Worm (Caenorhabditis elegans) whole organism, late embryonic: Measurements from ENCODE around the gene ccf-1.
A peak's percentile ranks its signal among the peaks of the same experiment; 100 is the strongest.

ENCODE experiments used
- C08G9.2 ChIP-seq: sonication (generic microtip); optimal IDR thresholded peaks from 2 replicates; lab custom pipeline; 2016; ENCODE audit warnings: mild to moderate bottlenecking, missing genetic modification characterization, moderate library complexity, missing compliant biosample characterization
- F13H6.1 ChIP-seq: sonication (generic microtip); optimal IDR thresholded peaks from 2 replicates; lab custom pipeline; 2016; ENCODE audit warnings: missing genetic modification characterization, missing compliant biosample characterization
- K02D7.2 ChIP-seq: sonication (generic microtip); optimal IDR thresholded peaks from 2 replicates; lab custom pipeline; 2017; ENCODE audit warnings: mild to moderate bottlenecking, missing genetic modification characterization, missing compliant biosample characterization
- ama-1 ChIP-seq: fragments of 150-350 bp; optimal IDR thresholded peaks from 2 replicates; lab custom pipeline; 2014
- ceh-14 ChIP-seq: sonication (generic microtip); optimal IDR thresholded peaks from 2 replicates; lab custom pipeline; 2016; ENCODE audit warnings: missing genotype, missing genetic modification characterization, missing compliant biosample characterization
- ceh-2 ChIP-seq: sonication (generic microtip); optimal IDR thresholded peaks from 2 replicates; lab custom pipeline; 2016; ENCODE audit warnings: missing genotype, missing genetic modification characterization, missing compliant biosample characterization
- ceh-24 ChIP-seq: sonication (generic microtip); optimal IDR thresholded peaks from 2 replicates; lab custom pipeline; 2016; ENCODE audit warnings: mild to moderate bottlenecking, missing genetic modification characterization, missing compliant biosample characterization
- ceh-34 ChIP-seq: sonication (generic microtip); optimal IDR thresholded peaks from 2 replicates; lab custom pipeline; 2016; ENCODE audit warnings: mild to moderate bottlenecking, missing genetic modification characterization, missing compliant biosample characterization
- ceh-45 ChIP-seq: fragments of 200-800 bp; sonication (Bioruptor generic); IDR thresholded peaks from 2 replicates; pipeline ENCODE4 v1.3.6; 2022; ENCODE audit warnings: missing genetic modification reagents, missing genetic modification characterization, missing compliant biosample characterization
- ceh-6 ChIP-seq: fragments of 200-800 bp; sonication (Bioruptor generic); optimal IDR thresholded peaks from 2 replicates; lab custom pipeline; 2018; ENCODE audit warnings: mild to moderate bottlenecking, missing genetic modification characterization, missing compliant biosample characterization
- ceh-9 ChIP-seq: sonication (generic microtip); optimal IDR thresholded peaks from 2 replicates; lab custom pipeline; 2016; ENCODE audit warnings: mild to moderate bottlenecking, missing genetic modification characterization, inconsistent platforms, missing compliant biosample characterization
- che-1 ChIP-seq: sonication (generic microtip); optimal IDR thresholded peaks from 2 replicates; lab custom pipeline; 2016; ENCODE audit warnings: mild to moderate bottlenecking, missing genetic modification characterization, missing compliant biosample characterization
- dmd-4 ChIP-seq: sonication (generic microtip); optimal IDR thresholded peaks from 2 replicates; lab custom pipeline; 2016; ENCODE audit warnings: borderline replicate concordance, missing genetic modification characterization, missing compliant biosample characterization
- dve-1 ChIP-seq: sonication (generic microtip); optimal IDR thresholded peaks from 2 replicates; lab custom pipeline; 2017; ENCODE audit warnings: antibody characterized with exemption, mild to moderate bottlenecking, missing genetic modification characterization, missing compliant biosample characterization
- elt-2 ChIP-seq: sonication (generic microtip); optimal IDR thresholded peaks from 2 replicates; lab custom pipeline; 2016; ENCODE audit warnings: missing genetic modification reagents, missing genetic modification characterization, missing compliant biosample characterization
- elt-4 ChIP-seq: sonication (generic microtip); optimal IDR thresholded peaks from 2 replicates; lab custom pipeline; 2016; ENCODE audit warnings: missing genetic modification characterization, missing compliant biosample characterization
- ets-4 ChIP-seq: sonication (generic microtip); optimal IDR thresholded peaks from 2 replicates; lab custom pipeline; 2016; ENCODE audit warnings: missing genetic modification characterization, missing compliant biosample characterization
- eyg-1 ChIP-seq: sonication (generic microtip); optimal IDR thresholded peaks from 2 replicates; lab custom pipeline; 2016; ENCODE audit warnings: missing genotype, missing genetic modification characterization, missing compliant biosample characterization
- fax-1 ChIP-seq: sonication (generic microtip); optimal IDR thresholded peaks from 2 replicates; lab custom pipeline; 2016; ENCODE audit warnings: missing genotype, missing genetic modification characterization, missing compliant biosample characterization
- fkh-6 ChIP-seq: sonication (generic microtip); optimal IDR thresholded peaks from 2 replicates; lab custom pipeline; 2016; ENCODE audit warnings: missing genetic modification characterization, missing compliant biosample characterization
- gmeb-2 ChIP-seq: sonication (generic microtip); optimal IDR thresholded peaks from 2 replicates; lab custom pipeline; 2016; ENCODE audit warnings: missing genetic modification characterization, inconsistent platforms, missing compliant biosample characterization
- hlh-13 ChIP-seq: fragments of 200-800 bp; sonication (Bioruptor generic); optimal IDR thresholded peaks from 2 replicates; lab custom pipeline; 2018; ENCODE audit warnings: mild to moderate bottlenecking, missing genetic modification characterization, missing compliant biosample characterization
- hlh-15 ChIP-seq: sonication (generic microtip); optimal IDR thresholded peaks from 2 replicates; lab custom pipeline; 2016; ENCODE audit warnings: missing genetic modification characterization, missing compliant biosample characterization
- hlh-6 ChIP-seq: sonication (generic microtip); optimal IDR thresholded peaks from 2 replicates; lab custom pipeline; 2016; ENCODE audit warnings: missing genotype, missing genetic modification characterization, missing compliant biosample characterization
- hlh-8 ChIP-seq: sonication (generic microtip); optimal IDR thresholded peaks from 2 replicates; lab custom pipeline; 2016; ENCODE audit warnings: missing genotype, missing genetic modification characterization, missing compliant biosample characterization
- lin-11 ChIP-seq: fragments of 200-800 bp; sonication (Bioruptor generic); optimal IDR thresholded peaks from 2 replicates; lab custom pipeline; 2018; ENCODE audit warnings: mild to moderate bottlenecking, missing genetic modification characterization, missing compliant biosample characterization
- madf-2 ChIP-seq: sonication (generic microtip); optimal IDR thresholded peaks from 2 replicates; lab custom pipeline; 2017; ENCODE audit warnings: missing genetic modification characterization, missing compliant biosample characterization
- nfya-1 ChIP-seq: sonication (generic microtip); optimal IDR thresholded peaks from 2 replicates; lab custom pipeline; 2017; ENCODE audit warnings: missing genetic modification characterization, mild to moderate bottlenecking, missing compliant biosample characterization, antibody characterized with exemption, moderate library complexity
- nhr-11 ChIP-seq: fragments of 150-350 bp; optimal IDR thresholded peaks from 2 replicates; lab custom pipeline; 2014; ENCODE audit warnings: missing biosample characterization, missing genetic modification characterization
- nhr-232 ChIP-seq: sonication (generic microtip); optimal IDR thresholded peaks from 2 replicates; lab custom pipeline; 2016; ENCODE audit warnings: missing genetic modification characterization, missing compliant biosample characterization
- odd-2 ChIP-seq: sonication (generic microtip); optimal IDR thresholded peaks from 2 replicates; lab custom pipeline; 2017; ENCODE audit warnings: antibody characterized with exemption, mild to moderate bottlenecking, missing genetic modification characterization, missing compliant biosample characterization
- pag-3 ChIP-seq: sonication (generic microtip); optimal IDR thresholded peaks from 2 replicates; lab custom pipeline; 2016; ENCODE audit warnings: missing compliant biosample characterization, missing genetic modification characterization, borderline replicate concordance
- pat-9 ChIP-seq: fragments of 200-800 bp; sonication (Bioruptor generic); optimal IDR thresholded peaks from 2 replicates; lab custom pipeline; 2018; ENCODE audit warnings: mild to moderate bottlenecking, missing genetic modification characterization, moderate library complexity, missing compliant biosample characterization
- pax-1 ChIP-seq: fragments of 150-350 bp; optimal IDR thresholded peaks from 2 replicates; lab custom pipeline; 2014; ENCODE audit warnings: missing biosample characterization, missing genetic modification characterization
- pha-4 ChIP-seq: fragments of 150-350 bp; optimal IDR thresholded peaks from 2 replicates; lab custom pipeline; 2018; ENCODE audit warnings: missing biosample characterization, missing genetic modification reagents, missing genetic modification characterization
- pqm-1 ChIP-seq: sonication (generic microtip); optimal IDR thresholded peaks from 2 replicates; lab custom pipeline; 2016; ENCODE audit warnings: missing genetic modification characterization, missing compliant biosample characterization
- pros-1 ChIP-seq: fragments of 150-350 bp; optimal IDR thresholded peaks from 2 replicates; lab custom pipeline; 2014; ENCODE audit warnings: missing biosample characterization, missing genetic modification reagents, missing genetic modification characterization
- ref-2 ChIP-seq: sonication (generic microtip); optimal IDR thresholded peaks from 2 replicates; lab custom pipeline; 2016; ENCODE audit warnings: missing genetic modification characterization, missing compliant biosample characterization
- rnt-1 ChIP-seq: sonication (generic microtip); optimal IDR thresholded peaks from 2 replicates; lab custom pipeline; 2016; ENCODE audit warnings: missing genetic modification characterization, missing compliant biosample characterization
- sox-4 ChIP-seq: sonication (generic microtip); optimal IDR thresholded peaks from 2 replicates; lab custom pipeline; 2017; ENCODE audit warnings: mild to moderate bottlenecking, missing genetic modification characterization, inconsistent platforms, missing compliant biosample characterization
- syd-9 ChIP-seq: sonication (generic microtip); optimal IDR thresholded peaks from 2 replicates; lab custom pipeline; 2016; ENCODE audit warnings: mild to moderate bottlenecking, missing genetic modification characterization, moderate library complexity, missing compliant biosample characterization
- tbx-2 ChIP-seq: sonication (generic microtip); optimal IDR thresholded peaks from 2 replicates; lab custom pipeline; 2016; ENCODE audit warnings: missing genetic modification characterization, missing compliant biosample characterization
- tbx-7 ChIP-seq: sonication (generic microtip); optimal IDR thresholded peaks from 2 replicates; lab custom pipeline; 2016; ENCODE audit warnings: missing genotype, missing genetic modification characterization, missing compliant biosample characterization
- ttx-3 ChIP-seq: sonication (generic microtip); optimal IDR thresholded peaks from 2 replicates; lab custom pipeline; 2016; ENCODE audit warnings: missing genetic modification reagents, missing genetic modification characterization, missing compliant biosample characterization
- unc-42 ChIP-seq: sonication (generic microtip); optimal IDR thresholded peaks from 2 replicates; lab custom pipeline; 2016; ENCODE audit warnings: missing genotype, missing genetic modification characterization, missing compliant biosample characterization
- unc-55 ChIP-seq: sonication (generic microtip); optimal IDR thresholded peaks from 2 replicates; lab custom pipeline; 2017; ENCODE audit warnings: missing biosample characterization, missing genetic modification reagents, missing genetic modification characterization
- zip-5 ChIP-seq: sonication (generic microtip); optimal IDR thresholded peaks from 2 replicates; lab custom pipeline; 2016; ENCODE audit warnings: missing genetic modification characterization, missing compliant biosample characterization

ccf-1 gene

DNA sequence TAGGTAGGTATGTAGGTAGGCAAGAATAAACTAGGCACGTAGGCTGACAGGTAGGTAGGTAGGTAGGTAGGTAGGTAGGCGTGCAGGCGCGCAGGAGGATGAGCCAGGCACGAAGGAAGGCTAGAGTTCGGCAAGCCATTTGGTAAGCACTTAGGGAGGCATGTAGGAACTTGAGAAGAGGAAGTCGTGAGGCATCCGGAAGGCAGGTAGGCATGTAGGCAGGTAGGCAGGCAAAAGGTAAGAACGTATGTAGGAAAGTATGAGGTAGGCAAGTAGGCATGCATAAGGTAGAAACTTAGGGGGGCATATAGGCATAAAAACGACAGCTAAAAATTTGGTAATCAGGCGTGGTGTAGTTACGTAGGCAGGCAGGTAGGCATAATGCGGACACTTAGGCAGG, 43.9 kb downstream of the ccf-1 start:
- TF ChIP-seq elt-4 (tag; lab: Kevin White, UChicago) (peak; percentile 32), K02D7.2 (tag; lab: Kevin White, UChicago) (no peak)

DNA sequence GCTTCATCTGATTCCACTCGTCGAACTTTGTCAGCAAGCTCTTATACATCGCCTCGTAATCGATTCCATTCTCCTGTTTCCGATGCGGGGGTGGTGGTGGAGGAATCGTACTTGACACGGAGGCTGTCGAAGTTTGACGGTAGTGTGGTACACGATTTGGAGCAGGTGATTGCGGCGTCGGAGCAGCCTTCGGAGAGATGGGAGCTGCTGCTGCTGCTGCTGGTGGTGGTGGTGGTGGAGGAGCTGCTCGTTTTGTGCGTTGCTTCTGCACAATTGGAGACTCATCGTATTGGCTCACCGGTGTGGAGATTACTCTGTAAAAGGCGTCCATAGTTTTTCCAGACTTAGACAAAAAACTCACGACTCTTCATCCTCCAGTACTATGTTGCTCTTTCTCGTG, 45.8 kb downstream of the ccf-1 start:
- no peak for TF ChIP-seq ceh-9 (tag; lab: Kevin White, UChicago)
- TF ChIP-seq rnt-1 (tag; lab: Kevin White, UChicago): no peak
- TF ChIP-seq hlh-15: no peak
- TF ChIP-seq fkh-6 (tag; lab: Kevin White, UChicago): no peak
- TF ChIP-seq zip-5 (tag; lab: Kevin White, UChicago): no peak
- TF ChIP-seq lin-11: no peak
- TF ChIP-seq ceh-6: no peak

DNA sequence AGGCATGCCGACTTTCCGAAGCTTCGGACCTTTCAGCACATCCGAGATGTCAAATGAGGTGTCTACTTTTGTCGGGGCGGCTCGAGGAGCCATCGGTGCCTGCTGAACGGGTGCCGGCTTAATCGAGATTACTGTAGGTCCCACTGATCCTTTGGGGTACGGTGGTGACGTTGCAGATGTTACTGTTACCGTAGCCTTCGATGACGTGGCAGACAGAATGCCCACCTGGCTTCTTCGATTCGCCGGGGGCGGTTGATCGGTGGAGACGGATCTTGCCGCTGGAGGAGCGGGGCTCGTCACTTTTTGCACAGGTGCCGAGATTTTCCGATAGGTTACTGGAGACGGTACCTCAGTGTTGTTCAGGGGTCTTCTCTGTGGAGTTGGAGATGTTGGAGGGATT, 48.4 kb downstream of the ccf-1 start:
- no peak for TF ChIP-seq hlh-6
- peak; percentile 0 for TF ChIP-seq C08G9.2 (tag; lab: Kevin White, UChicago)

DNA sequence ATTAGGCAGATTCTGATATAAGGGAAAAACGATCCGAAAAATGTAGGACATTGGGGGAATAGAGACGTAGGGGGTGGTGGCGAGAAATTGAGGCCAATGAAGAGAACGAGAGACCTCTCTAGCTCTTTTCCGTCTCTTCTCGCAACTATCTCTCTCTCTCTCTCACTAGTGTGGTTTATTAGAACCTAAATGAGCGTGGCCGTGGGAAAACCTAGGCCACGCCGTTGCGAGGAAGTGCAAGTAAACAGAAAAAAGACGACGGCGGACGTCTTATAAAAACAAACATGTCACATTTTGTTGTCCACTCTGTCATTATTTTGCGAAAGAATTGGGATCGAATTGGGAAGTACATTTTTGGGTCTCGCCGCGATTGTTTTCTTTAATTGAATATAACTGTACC, 50.0 kb downstream of the ccf-1 start:
- TF ChIP-seq hlh-6 (peak; percentile 52), gmeb-2 (peak; percentile 47), hlh-13 (GFP tag; lab: Kevin White, UChicago) (no peak), tbx-7 (tag; lab: Kevin White, UChicago) (peak; percentile 69), ets-4 (tag; lab: Kevin White, UChicago) (peak; percentile 92), pat-9 (tag; lab: Kevin White, UChicago) (no peak), dve-1 (tag; lab: Kevin White, UChicago) (no peak), unc-55 (GFP tag; lab: Kevin White, UChicago) (peak; percentile 59), pros-1 (tag; lab: Kevin White, UChicago) (peak; percentile 33), ama-1 (no peak), che-1 (tag; lab: Kevin White, UChicago) (no peak), hlh-15 (peak; percentile 15), C08G9.2 (tag; lab: Kevin White, UChicago) (peak; percentile 93), nhr-11 (tag; lab: Kevin White, UChicago) (no peak), ceh-6 (no peak), syd-9 (tag; lab: Kevin White, UChicago) (no peak), pax-1 (tag; lab: Kevin White, UChicago) (peak; percentile 53), ceh-24 (tag; lab: Kevin White, UChicago) (no peak), pag-3 (tag; lab: Kevin White, UChicago) (no peak), F13H6.1 (tag; lab: Kevin White, UChicago) (peak; percentile 55), ceh-2 (peak; percentile 94), rnt-1 (tag; lab: Kevin White, UChicago) (peak; percentile 95), ceh-34 (tag; lab: Kevin White, UChicago) (peak; percentile 55), tbx-2 (peak; percentile 94), ceh-45 (no peak), ref-2 (tag; lab: Kevin White, UChicago) (peak; percentile 63), ttx-3 (tag; lab: Kevin White, UChicago) (no peak), ceh-14 (tag; lab: Kevin White, UChicago) (peak; percentile 44), ceh-9 (tag; lab: Kevin White, UChicago) (no peak), eyg-1 (peak; percentile 45), fax-1 (peak; percentile 60), hlh-8 (tag; lab: Kevin White, UChicago) (peak; percentile 66), nhr-232 (tag; lab: Kevin White, UChicago) (no peak), elt-4 (tag; lab: Kevin White, UChicago) (no peak), nfya-1 (tag; lab: Kevin White, UChicago) (peak; percentile 90), sox-4 (tag; lab: Kevin White, UChicago) (no peak), dmd-4 (tag; lab: Kevin White, UChicago) (no peak), K02D7.2 (tag; lab: Kevin White, UChicago) (no peak), elt-2 (peak; percentile 53), pha-4 (tag; lab: Kevin White, UChicago) (no peak), fkh-6 (tag; lab: Kevin White, UChicago) (no peak), madf-2 (tag; lab: Kevin White, UChicago) (peak; percentile 40), unc-42 (peak; percentile 82), odd-2 (tag; lab: Kevin White, UChicago) (no peak), pqm-1 (tag; lab: Kevin White, UChicago) (peak; percentile 41)
